Worm (Caenorhabditis elegans): Measurements from ENCODE around the gene glb-20.

Gene glb-20

ce11 chrX:13528630-13529138, 27.3 kb downstream of the glb-20 start, which contains the start of gene F18H3.4:
F18H3.4 (plus strand) TSS chrX:13529088.
- TF ChIP-seq pqm-1 (tag; optimal IDR thresholded peaks at IDR 0.05) = peak; percentile 1
- TF ChIP-seq F13H6.1 (tag; optimal IDR thresholded peaks at IDR 0.05) = no peak
- TF ChIP-seq elt-2 (tag; optimal IDR thresholded peaks at IDR 0.05) = peak; percentile 27

DNA sequence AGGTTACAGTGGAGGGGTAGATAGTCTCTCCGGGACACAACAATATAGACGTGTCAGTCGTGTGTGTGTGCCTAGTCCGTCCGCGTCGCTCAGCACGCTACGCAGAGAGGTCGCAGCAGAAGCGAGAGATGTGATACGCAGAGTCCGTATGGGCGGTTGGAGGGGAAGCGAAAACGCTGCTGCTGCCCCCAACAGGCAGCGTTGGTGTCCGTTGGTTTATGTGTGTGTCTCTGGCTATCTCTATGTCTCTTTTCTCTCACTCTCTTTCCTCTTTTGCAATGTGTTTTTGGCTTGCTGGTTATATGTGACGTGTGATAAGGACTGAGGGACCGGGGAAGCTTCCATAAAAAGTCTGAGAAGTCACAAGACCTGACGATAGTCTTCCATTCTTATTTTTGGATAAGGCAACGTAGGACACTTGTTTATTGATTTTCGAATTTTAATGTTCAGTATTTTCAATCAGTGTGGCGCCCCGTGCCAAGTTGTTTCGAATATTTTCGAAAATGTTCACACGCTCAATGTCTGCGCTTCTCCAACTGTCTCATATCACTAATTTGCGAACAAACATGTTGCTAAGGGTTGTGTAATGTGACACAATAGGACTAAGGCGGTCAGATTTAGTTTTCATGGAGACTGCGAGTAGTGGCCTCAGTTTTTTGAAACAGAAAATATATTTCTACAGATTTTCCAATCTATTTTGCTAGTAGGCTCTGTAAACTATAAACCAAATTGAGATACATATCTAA, 28.4 kb downstream of the glb-20 start, which contains the start of gene pab-2:
Gene pab-2, minus strand, starts transcription at position 69 of the 746 bp plus-strand sequence.
- TF ChIP-seq hlh-30 (tag; optimal IDR thresholded peaks at IDR 0.05; ENCODE audit: insufficient read depth) (peak; percentile 65), nfya-1 (tag; optimal IDR thresholded peaks at IDR 0.05) (peak; percentile 88), elt-2 (tag; optimal IDR thresholded peaks at IDR 0.05) (peak; percentile 69), hlh-8 (tag; optimal IDR thresholded peaks at IDR 0.05) (peak; percentile 21), ets-4 (tag; optimal IDR thresholded peaks at IDR 0.05) (no peak), unc-55 (GFP tag; optimal IDR thresholded peaks at IDR 0.05) (peak; percentile 75), unc-42 (tag; optimal IDR thresholded peaks at IDR 0.05) (peak; percentile 56), ceh-6 (GFP tag; optimal IDR thresholded peaks at IDR 0.05) (peak; percentile 26), lim-6 (tag; optimal IDR thresholded peaks at IDR 0.05) (no peak), fkh-10 (GFP tag; optimal IDR thresholded peaks at IDR 0.05) (no peak), syd-9 (tag; optimal IDR thresholded peaks at IDR 0.05) (peak; percentile 45), unc-3 (GFP tag; conservative IDR thresholded peaks at IDR 0.05) (0 out of 2 replicates have a peak, but pooled peaks have one; percentile 39), unc-3 (tag; optimal IDR thresholded peaks at IDR 0.05) (no peak), zip-5 (tag; optimal IDR thresholded peaks at IDR 0.05) (peak; percentile 24), unc-86 (tag; optimal IDR thresholded peaks at IDR 0.05) (peak; percentile 14), dve-1 (tag; optimal IDR thresholded peaks at IDR 0.05) (peak; percentile 79), rnt-1 (tag; optimal IDR thresholded peaks at IDR 0.05) (peak; percentile 61), madf-2 (tag; optimal IDR thresholded peaks at IDR 0.05) (peak; percentile 21), lin-11 (tag; optimal IDR thresholded peaks at IDR 0.05) (peak; percentile 8), sox-2 (GFP tag; IDR thresholded peaks at IDR 0.05) (no peak; the same call in 1 of the 2 replicates), nhr-232 (tag; optimal IDR thresholded peaks at IDR 0.05) (peak; percentile 58), pat-9 (tag; optimal IDR thresholded peaks at IDR 0.05) (peak; percentile 40), pax-1 (tag; optimal IDR thresholded peaks at IDR 0.05) (no peak), ceh-14 (tag; optimal IDR thresholded peaks at IDR 0.05) (peak; percentile 9), ceh-31 (tag; optimal IDR thresholded peaks at IDR 0.05) (peak; percentile 78), ceh-48 (tag; optimal IDR thresholded peaks at IDR 0.05) (peak; percentile 13), pqm-1 (tag; optimal IDR thresholded peaks at IDR 0.05) (peak; percentile 65), hlh-15 (tag; optimal IDR thresholded peaks at IDR 0.05) (no peak), K02D7.2 (tag; optimal IDR thresholded peaks at IDR 0.05) (no peak), pros-1 (tag; optimal IDR thresholded peaks at IDR 0.05) (peak; percentile 76), ceh-30 (tag; optimal IDR thresholded peaks at IDR 0.05) (no peak), ceh-19 (GFP tag; optimal IDR thresholded peaks at IDR 0.05) (peak; percentile 10), ref-2 (tag; optimal IDR thresholded peaks at IDR 0.05) (peak; percentile 80), pha-2 (tag; optimal IDR thresholded peaks at IDR 0.05) (no peak), F13H6.1 (tag; optimal IDR thresholded peaks at IDR 0.05) (peak; percentile 31), ceh-18 (tag; optimal IDR thresholded peaks at IDR 0.05) (peak; percentile 69), T23F11.4 (GFP tag; optimal IDR thresholded peaks at IDR 0.05) (no peak), che-1 (tag; optimal IDR thresholded peaks at IDR 0.05) (no peak), sox-4 (tag; optimal IDR thresholded peaks at IDR 0.05) (peak; percentile 38), tbx-2 (tag; optimal IDR thresholded peaks at IDR 0.05) (peak; percentile 92), eyg-1 (tag; optimal IDR thresholded peaks at IDR 0.05) (peak; percentile 10), ceh-34 (tag; optimal IDR thresholded peaks at IDR 0.05) (peak; percentile 67), odd-2 (tag; optimal IDR thresholded peaks at IDR 0.05) (no peak), K09A11.1 (tag; optimal IDR thresholded peaks at IDR 0.05; ENCODE audit: insufficient read depth) (no peak), sdc-2 (tag; optimal IDR thresholded peaks at IDR 0.05) (peak; percentile 88)
